Worm (Caenorhabditis elegans) whole organism, early embryonic: Measurements from ENCODE around the gene C03B1.14.

ENCODE experiments used
- ets-7 ChIP-seq: sonication (generic microtip); optimal IDR thresholded peaks from 2 replicates; lab custom pipeline; 2016; ENCODE audit warnings: missing genotype, missing genetic modification characterization, missing compliant biosample characterization
- tbx-37 ChIP-seq: fragments of 200-800 bp; sonication (Bioruptor generic); conservative IDR thresholded peaks from 2 replicates; pipeline ENCODE4 v1.3.6; 2022; ENCODE audit warnings: missing genetic modification reagents, missing genetic modification characterization, missing compliant biosample characterization

DNA sequence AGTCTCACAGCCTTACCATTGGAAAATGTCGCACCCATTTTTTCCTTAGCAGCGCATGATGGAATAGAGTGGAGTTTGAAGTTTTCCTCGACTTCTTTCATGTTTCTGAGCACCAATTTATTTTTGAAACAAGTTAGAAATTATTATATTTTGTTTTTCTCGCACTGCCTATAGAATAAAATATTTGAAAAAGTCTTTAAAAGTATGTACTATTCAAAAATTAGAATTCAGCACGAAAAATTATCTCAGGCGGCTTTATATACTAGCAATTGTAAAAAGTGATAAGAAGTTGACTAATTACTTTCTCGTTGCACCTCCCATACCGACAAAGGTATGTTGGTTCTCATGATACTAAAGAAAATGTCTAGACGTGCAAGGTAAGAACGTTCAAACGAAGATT lies 13.5 kb downstream of the C03B1.14 start, which contains the start of gene C03B1.9:
- no peak for TF ChIP-seq ets-7
- no peak for TF ChIP-seq tbx-37
